Worm (Caenorhabditis elegans): ENCODE measurements around the gene unc-119.

DNA sequence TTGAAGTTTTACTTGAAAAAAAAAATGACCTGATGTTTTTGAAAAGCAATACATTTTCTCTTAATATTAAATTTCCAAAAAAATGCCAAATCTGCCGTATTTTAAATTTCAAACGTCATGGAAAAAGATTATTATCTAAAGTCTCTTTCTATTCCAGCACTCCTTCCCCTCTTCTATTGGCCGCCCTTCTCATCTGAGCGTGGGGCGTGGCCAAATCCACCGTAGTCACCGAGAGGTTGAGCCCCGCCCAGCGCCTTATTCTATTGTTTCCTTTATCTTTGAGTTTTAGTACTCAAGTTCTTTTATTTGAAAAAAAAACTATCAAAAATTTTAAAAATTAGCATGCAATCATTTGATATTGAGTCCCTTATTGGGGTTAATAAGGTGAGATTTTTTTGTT lies 17.6 kb downstream of the unc-119 start, which contains the start of gene vab-7:
- TF ChIP-seq nhr-28 (tag; optimal IDR thresholded peaks at IDR 0.05) (no peak), snpc-4 (tag; optimal IDR thresholded peaks at IDR 0.05) (no peak), mab-5 (tag; optimal IDR thresholded peaks at IDR 0.05) (no peak), pha-4 (tag; optimal IDR thresholded peaks at IDR 0.05) (no peak), nhr-76 (tag; optimal IDR thresholded peaks at IDR 0.05) (no peak), blmp-1 (tag; optimal IDR thresholded peaks at IDR 0.05) (no peak), flh-1 (GFP tag; optimal IDR thresholded peaks at IDR 0.05) (no peak), ztf-11 (tag; optimal IDR thresholded peaks at IDR 0.05) (no peak)
